Worm (Caenorhabditis elegans) whole organism, L2 larva: ENCODE measurements around the gene C02F12.5.

Source experiments
- C34F6.9 ChIP-seq: fragments of 150-350 bp; optimal IDR thresholded peaks from 2 replicates; lab custom pipeline; 2014; ENCODE audit warnings: missing biosample characterization, missing genetic modification characterization
- F13H6.1 ChIP-seq: sonication (generic microtip); optimal IDR thresholded peaks from 2 replicates; lab custom pipeline; 2016; ENCODE audit warnings: missing genetic modification characterization, missing compliant biosample characterization
- R02D3.7 ChIP-seq: fragments of 150-350 bp; optimal IDR thresholded peaks from 2 replicates; lab custom pipeline; 2014; ENCODE audit warnings: missing biosample characterization, missing genetic modification characterization
- aly-2 ChIP-seq: fragments of 150-350 bp; optimal IDR thresholded peaks from 2 replicates; lab custom pipeline; 2014; ENCODE audit warnings: missing biosample characterization, missing genetic modification characterization
- ama-1 ChIP-seq: fragments of 150-350 bp; optimal IDR thresholded peaks from 2 replicates; lab custom pipeline; 2018; ENCODE audit warnings: inconsistent platforms
- blmp-1 ChIP-seq: sonication (generic microtip); optimal IDR thresholded peaks from 2 replicates; lab custom pipeline; 2017; ENCODE audit warnings: missing genetic modification characterization, mild to moderate bottlenecking, missing compliant biosample characterization, antibody characterized with exemption, moderate library complexity; ENCODE audit not compliant: insufficient read depth
- ceh-16 ChIP-seq: fragments of 150-350 bp; optimal IDR thresholded peaks from 2 replicates; lab custom pipeline; 2014; ENCODE audit warnings: missing biosample characterization, missing genetic modification characterization
- ceh-82 ChIP-seq: fragments of 150-350 bp; optimal IDR thresholded peaks from 2 replicates; lab custom pipeline; 2014; ENCODE audit warnings: missing biosample characterization, missing genetic modification characterization
- crh-2 ChIP-seq: sonication (generic microtip); optimal IDR thresholded peaks from 2 replicates; lab custom pipeline; 2017; ENCODE audit warnings: missing biosample characterization, missing genetic modification characterization
- egl-27 ChIP-seq: sonication (generic microtip); optimal IDR thresholded peaks from 3 replicates; lab custom pipeline; 2017; ENCODE audit warnings: missing biosample characterization, missing genetic modification reagents, missing genetic modification characterization
- elt-1 ChIP-seq: fragments of 150-350 bp; optimal IDR thresholded peaks from 2 replicates; lab custom pipeline; 2014; ENCODE audit warnings: missing biosample characterization, missing genetic modification characterization
- elt-3 ChIP-seq: sonication (generic microtip); optimal IDR thresholded peaks from 2 replicates; lab custom pipeline; 2017; ENCODE audit warnings: missing biosample characterization, missing genetic modification characterization
- fos-1 ChIP-seq: fragments of 150-350 bp; optimal IDR thresholded peaks from 2 replicates; lab custom pipeline; 2014; ENCODE audit warnings: missing biosample characterization, missing genetic modification characterization
- gmeb-1 ChIP-seq: fragments of 150-350 bp; optimal IDR thresholded peaks from 2 replicates; lab custom pipeline; 2014; ENCODE audit warnings: missing biosample characterization, missing genetic modification characterization
- lin-11 ChIP-seq: fragments of 150-350 bp; sonication (generic microtip); optimal IDR thresholded peaks from 2 replicates; lab custom pipeline; 2014; ENCODE audit warnings: missing biosample characterization, missing genetic modification characterization, inconsistent platforms, mixed read lengths
- lin-13 ChIP-seq: fragments of 150-350 bp; optimal IDR thresholded peaks from 2 replicates; lab custom pipeline; 2014; ENCODE audit warnings: missing biosample characterization, missing genetic modification reagents, missing genetic modification characterization
- mab-5 ChIP-seq: fragments of 150-350 bp; optimal IDR thresholded peaks from 2 replicates; lab custom pipeline; 2014; ENCODE audit warnings: missing biosample characterization, missing genetic modification characterization
- mdl-1 ChIP-seq, 2 experiments: fragments of 150-350 bp in 1 of 2; sonication (generic microtip) in 1 of 2; optimal IDR thresholded peaks; 2 replicates each; lab custom pipeline; 2017; ENCODE audit warnings: missing biosample characterization in 2 of 2, missing genetic modification characterization in 2 of 2
- nhr-10 ChIP-seq: sonication (generic microtip); optimal IDR thresholded peaks from 2 replicates; lab custom pipeline; 2017; ENCODE audit warnings: missing biosample characterization, missing genetic modification characterization
- nhr-11 ChIP-seq: fragments of 150-350 bp; optimal IDR thresholded peaks from 2 replicates; lab custom pipeline; 2014; ENCODE audit warnings: missing biosample characterization, missing genetic modification characterization
- nhr-12 ChIP-seq: fragments of 150-350 bp; optimal IDR thresholded peaks from 2 replicates; lab custom pipeline; 2014; ENCODE audit warnings: missing biosample characterization, missing genetic modification characterization
- nhr-129 ChIP-seq: fragments of 150-350 bp; optimal IDR thresholded peaks from 2 replicates; lab custom pipeline; 2014; ENCODE audit warnings: missing biosample characterization, missing genetic modification characterization
- nhr-21 ChIP-seq: fragments of 150-350 bp; optimal IDR thresholded peaks from 2 replicates; lab custom pipeline; 2014; ENCODE audit warnings: missing biosample characterization, missing genetic modification characterization
- nhr-23 ChIP-seq: fragments of 150-350 bp; optimal IDR thresholded peaks from 2 replicates; lab custom pipeline; 2014; ENCODE audit warnings: missing biosample characterization, missing genetic modification reagents, missing genetic modification characterization
- nhr-237 ChIP-seq: fragments of 150-350 bp; optimal IDR thresholded peaks from 2 replicates; lab custom pipeline; 2014; ENCODE audit warnings: missing biosample characterization, missing genetic modification characterization
- nhr-25 ChIP-seq: fragments of 150-350 bp; sonication (generic microtip); optimal IDR thresholded peaks from 3 replicates; lab custom pipeline; 2014; ENCODE audit warnings: missing biosample characterization, missing genetic modification characterization
- nhr-6 ChIP-seq: fragments of 150-350 bp; optimal IDR thresholded peaks from 2 replicates; lab custom pipeline; 2014; ENCODE audit warnings: missing biosample characterization, missing genetic modification characterization
- nhr-77 ChIP-seq: fragments of 150-350 bp; optimal IDR thresholded peaks from 2 replicates; lab custom pipeline; 2014; ENCODE audit warnings: missing biosample characterization, missing genetic modification characterization
- peb-1 ChIP-seq: fragments of 150-350 bp; optimal IDR thresholded peaks from 2 replicates; lab custom pipeline; 2014; ENCODE audit warnings: missing biosample characterization, missing genetic modification characterization
- sem-4 ChIP-seq: fragments of 150-350 bp; optimal IDR thresholded peaks from 2 replicates; lab custom pipeline; 2014; ENCODE audit warnings: missing biosample characterization, missing genetic modification reagents, missing genetic modification characterization
- skn-1 ChIP-seq: sonication (generic microtip); optimal IDR thresholded peaks from 2 replicates; lab custom pipeline; 2017; ENCODE audit warnings: missing biosample characterization, missing genetic modification characterization
- sma-9 ChIP-seq, 2 experiments: fragments of 150-350 bp in 1 of 2; sonication (generic microtip) in 1 of 2; optimal IDR thresholded peaks; 2 replicates each; lab custom pipeline; 2014 to 2016; ENCODE audit warnings: missing genetic modification characterization in 2 of 2, mild to moderate bottlenecking in 1 of 2, missing biosample characterization in 1 of 2, missing compliant biosample characterization in 1 of 2, missing genetic modification reagents in 1 of 2, moderate library complexity in 1 of 2
- snpc-4 ChIP-seq: fragments of 150-350 bp; optimal IDR thresholded peaks from 2 replicates; lab custom pipeline; 2014; ENCODE audit warnings: missing biosample characterization, missing genetic modification characterization
- unc-39 ChIP-seq: fragments of 150-350 bp; optimal IDR thresholded peaks from 2 replicates; lab custom pipeline; 2014; ENCODE audit warnings: missing biosample characterization, missing genetic modification characterization
- zag-1 ChIP-seq: fragments of 150-350 bp; optimal IDR thresholded peaks from 2 replicates; lab custom pipeline; 2014; ENCODE audit warnings: missing biosample characterization, missing genetic modification characterization
- ztf-1 ChIP-seq: fragments of 200-800 bp; sonication (Bioruptor generic); conservative IDR thresholded peaks from 2 replicates; pipeline ENCODE4 v1.3.6; 2022; ENCODE audit warnings: missing genetic modification characterization, missing compliant biosample characterization
- ztf-4 ChIP-seq: fragments of 150-350 bp; optimal IDR thresholded peaks from 2 replicates; lab custom pipeline; 2014; ENCODE audit warnings: missing biosample characterization, missing genetic modification characterization

Gene C02F12.5

ce11 chrX:3671998-3672397 lies at the start of gene C02F12.5:
TSS of gene C02F12.5 (minus strand) at chrX:3672098.
- no peak for TF ChIP-seq nhr-12 (tag; lab: Kevin White, UChicago)
- TF ChIP-seq nhr-10 (tag; lab: Kevin White, UChicago): no peak
- TF ChIP-seq nhr-237: no peak
- TF ChIP-seq fos-1 (tag; lab: Kevin White, UChicago): no peak
- no peak for TF ChIP-seq R02D3.7 (tag; lab: Kevin White, UChicago)

DNA sequence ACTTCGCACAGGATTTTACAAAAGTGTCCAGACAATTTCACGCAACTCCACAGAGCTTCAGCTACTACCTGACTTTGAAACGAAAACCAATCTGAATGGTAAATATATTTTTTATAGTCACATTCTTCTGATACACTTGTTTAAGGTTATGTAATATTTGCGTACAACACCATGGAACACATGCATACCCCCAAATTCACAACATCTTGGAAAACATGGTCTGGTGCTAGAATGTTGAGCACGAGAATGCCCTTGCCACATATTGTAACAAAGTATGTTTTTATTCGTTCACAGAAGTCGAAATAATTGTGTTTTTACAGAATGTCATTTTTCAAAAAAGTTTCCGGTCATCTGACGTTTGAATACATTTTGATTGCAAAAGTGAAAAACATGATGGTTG lies 43.9 kb upstream of the C02F12.5 start:
- TF ChIP-seq nhr-77 (tag; lab: Kevin White, UChicago): no peak
- no peak for TF ChIP-seq blmp-1 (tag; lab: Kevin White, UChicago)
- no peak for TF ChIP-seq mdl-1 (tag; optimal IDR thresholded peaks at IDR 0.05; lab: Kevin White, UChicago)
- TF ChIP-seq sma-9 (GFP tag; optimal IDR thresholded peaks at IDR 0.05; lab: Kevin White, UChicago): no peak
- no peak for TF ChIP-seq sma-9 (tag; optimal IDR thresholded peaks at IDR 0.05; lab: Kevin White, UChicago)
- no peak for TF ChIP-seq skn-1 (tag; lab: Kevin White, UChicago)
- no peak for TF ChIP-seq ama-1 (lab: Kevin White, UChicago)
- no peak for TF ChIP-seq aly-2
- TF ChIP-seq lin-11 (tag; lab: Kevin White, UChicago): no peak
- TF ChIP-seq ceh-82 (tag; lab: Kevin White, UChicago): no peak
- no peak for TF ChIP-seq unc-39 (tag; lab: Kevin White, UChicago)
- no peak for TF ChIP-seq sem-4 (tag; lab: Kevin White, UChicago)
- TF ChIP-seq nhr-23 (tag; lab: Kevin White, UChicago): no peak

DNA sequence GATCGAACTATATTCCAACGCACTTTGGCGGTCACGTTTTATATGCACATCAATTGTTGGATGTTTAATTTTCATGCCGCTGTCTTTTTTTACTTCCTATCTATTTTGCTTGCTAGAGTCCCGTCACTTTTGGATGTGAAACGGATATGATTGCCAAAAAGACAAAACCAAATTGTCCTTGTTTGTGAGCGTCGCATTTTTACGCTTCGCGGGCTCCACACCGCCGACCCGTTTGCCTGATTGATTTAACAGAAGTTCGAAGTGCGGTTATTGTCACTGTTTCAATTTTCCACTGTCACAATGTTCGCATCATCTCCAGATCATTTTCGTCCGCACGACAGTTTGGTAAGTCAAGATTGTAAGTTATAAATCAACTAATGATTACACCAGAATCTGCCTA lies 42.9 kb upstream of the C02F12.5 start, which contains the start of gene C01C4.2:
C01C4.2 (plus strand) TSS at position 301 of the 400 bp plus-strand sequence.
- no peak for TF ChIP-seq nhr-11
- no peak for TF ChIP-seq unc-39 (tag; lab: Kevin White, UChicago)
- no peak for TF ChIP-seq ztf-4
- no peak for TF ChIP-seq aly-2
- no peak for TF ChIP-seq nhr-10 (tag; lab: Kevin White, UChicago)
- TF ChIP-seq ceh-82 (tag; lab: Kevin White, UChicago): no peak
- TF ChIP-seq elt-1 (tag; lab: Kevin White, UChicago): no peak
- no peak for TF ChIP-seq nhr-12 (tag; lab: Kevin White, UChicago)
- no peak for TF ChIP-seq mab-5 (tag; lab: Kevin White, UChicago)
- no peak for TF ChIP-seq gmeb-1 (tag; lab: Kevin White, UChicago)
- TF ChIP-seq lin-13 (GFP tag; lab: Kevin White, UChicago): no peak
- no peak for TF ChIP-seq F13H6.1 (tag; lab: Kevin White, UChicago)
- TF ChIP-seq snpc-4 (tag; lab: Kevin White, UChicago): no peak
- TF ChIP-seq nhr-129 (tag; lab: Kevin White, UChicago): no peak
- TF ChIP-seq zag-1 (tag; lab: Kevin White, UChicago): no peak
- no peak for TF ChIP-seq elt-3
- no peak for TF ChIP-seq ztf-1 (GFP tag; lab: Robert Waterston, UW)
- TF ChIP-seq egl-27 (tag; lab: Kevin White, UChicago): no peak

ce11 chrX:3711581-3712101 lies 39.7 kb upstream of the C02F12.5 start:
- TF ChIP-seq sma-9 (GFP tag; optimal IDR thresholded peaks at IDR 0.05; lab: Kevin White, UChicago) (peak; percentile 55), sma-9 (tag; optimal IDR thresholded peaks at IDR 0.05; lab: Kevin White, UChicago) (no peak), nhr-10 (tag; lab: Kevin White, UChicago) (no peak)

DNA sequence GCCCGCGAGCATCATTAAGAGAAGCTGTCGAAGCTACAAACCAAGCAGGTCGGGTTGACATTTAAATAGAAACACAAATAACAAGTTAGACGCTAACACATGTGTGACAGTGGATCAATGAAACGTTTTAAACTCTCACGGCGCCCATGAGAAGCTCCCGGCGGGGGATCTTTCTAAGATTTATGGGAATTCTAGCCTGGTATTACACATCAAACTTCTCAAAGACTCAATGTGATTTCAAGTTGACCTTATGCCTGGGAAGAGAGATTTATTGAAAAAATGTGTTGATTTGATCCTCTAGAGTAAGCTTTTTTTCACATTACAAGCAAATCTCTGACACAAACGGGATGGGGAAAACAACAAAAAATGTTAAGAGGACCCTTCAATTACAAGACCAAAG lies 37.8 kb upstream of the C02F12.5 start:
- TF ChIP-seq mab-5 (tag; lab: Kevin White, UChicago) (no peak), nhr-21 (no peak), egl-27 (tag; lab: Kevin White, UChicago) (no peak), gmeb-1 (tag; lab: Kevin White, UChicago) (no peak), nhr-11 (no peak), ztf-4 (no peak), skn-1 (tag; lab: Kevin White, UChicago) (no peak), lin-11 (tag; lab: Kevin White, UChicago) (no peak), elt-3 (no peak), crh-2 (tag; lab: Kevin White, UChicago) (no peak), nhr-23 (tag; lab: Kevin White, UChicago) (no peak), nhr-129 (tag; lab: Kevin White, UChicago) (no peak), C34F6.9 (tag; lab: Kevin White, UChicago) (no peak), snpc-4 (tag; lab: Kevin White, UChicago) (no peak), peb-1 (tag; lab: Kevin White, UChicago) (no peak), nhr-25 (tag; lab: Kevin White, UChicago) (no peak), nhr-77 (tag; lab: Kevin White, UChicago) (no peak), nhr-6 (tag; lab: Kevin White, UChicago) (no peak), ceh-16 (tag; lab: Kevin White, UChicago) (no peak)
- TF ChIP-seq, all 48 proteins: peak for 0
